Worm (Caenorhabditis elegans) whole organism, late embryonic: Measurements from ENCODE around the gene rps-25.

Experiments used
- ama-1 ChIP-seq: fragments of 150-350 bp; optimal IDR thresholded peaks from 2 replicates; lab custom pipeline; 2014
- dmd-4 ChIP-seq: sonication (generic microtip); optimal IDR thresholded peaks from 2 replicates; lab custom pipeline; 2016; ENCODE audit warnings: borderline replicate concordance, missing genetic modification characterization, missing compliant biosample characterization
- elt-2 ChIP-seq: sonication (generic microtip); optimal IDR thresholded peaks from 2 replicates; lab custom pipeline; 2016; ENCODE audit warnings: missing genetic modification reagents, missing genetic modification characterization, missing compliant biosample characterization
- hlh-13 ChIP-seq: fragments of 200-800 bp; sonication (Bioruptor generic); optimal IDR thresholded peaks from 2 replicates; lab custom pipeline; 2018; ENCODE audit warnings: mild to moderate bottlenecking, missing genetic modification characterization, missing compliant biosample characterization
- hlh-15 ChIP-seq: sonication (generic microtip); optimal IDR thresholded peaks from 2 replicates; lab custom pipeline; 2016; ENCODE audit warnings: missing genetic modification characterization, missing compliant biosample characterization
- hlh-30 ChIP-seq: sonication (generic microtip); optimal IDR thresholded peaks from 2 replicates; lab custom pipeline; 2017; ENCODE audit warnings: antibody characterized with exemption, missing genetic modification characterization, missing compliant biosample characterization; ENCODE audit not compliant: insufficient read depth
- nhr-11 ChIP-seq: fragments of 150-350 bp; optimal IDR thresholded peaks from 2 replicates; lab custom pipeline; 2014; ENCODE audit warnings: missing biosample characterization, missing genetic modification characterization
- pha-4 ChIP-seq: fragments of 150-350 bp; optimal IDR thresholded peaks from 2 replicates; lab custom pipeline; 2018; ENCODE audit warnings: missing biosample characterization, missing genetic modification reagents, missing genetic modification characterization
- sdc-2 ChIP-seq: sonication (generic microtip); optimal IDR thresholded peaks from 2 replicates; lab custom pipeline; 2016; ENCODE audit warnings: missing genotype, missing genetic modification characterization, missing compliant biosample characterization
- sox-2 ChIP-seq: fragments of 200-800 bp; sonication (Bioruptor generic); IDR thresholded peaks from 2 replicates; pipeline ENCODE4 v1.3.6; 2022; ENCODE audit warnings: missing genetic modification reagents, missing genetic modification characterization, missing compliant biosample characterization
- tbx-2 ChIP-seq: sonication (generic microtip); optimal IDR thresholded peaks from 2 replicates; lab custom pipeline; 2016; ENCODE audit warnings: missing genetic modification characterization, missing compliant biosample characterization
- unc-42 ChIP-seq: sonication (generic microtip); optimal IDR thresholded peaks from 2 replicates; lab custom pipeline; 2016; ENCODE audit warnings: missing genotype, missing genetic modification characterization, missing compliant biosample characterization
- unc-55 ChIP-seq: sonication (generic microtip); optimal IDR thresholded peaks from 2 replicates; lab custom pipeline; 2017; ENCODE audit warnings: missing biosample characterization, missing genetic modification reagents, missing genetic modification characterization

- TF ChIP-seq sox-2 (GFP tag; lab: Robert Waterston, UW): no peak
- no peak for TF ChIP-seq elt-2
- TF ChIP-seq sdc-2: no peak
- TF ChIP-seq dmd-4 (tag; lab: Kevin White, UChicago): no peak
- TF ChIP-seq hlh-13: no peak
- TF ChIP-seq tbx-2 (tag; lab: Kevin White, UChicago): no peak
- TF ChIP-seq pha-4 (tag; lab: Kevin White, UChicago): no peak
- TF ChIP-seq hlh-30: no peak
- TF ChIP-seq nhr-11 (tag; lab: Kevin White, UChicago): no peak
- no peak for TF ChIP-seq unc-42 (tag; lab: Kevin White, UChicago)
- TF ChIP-seq unc-55 (GFP tag; lab: Kevin White, UChicago): no peak
- TF ChIP-seq ama-1 (lab: Kevin White, UChicago): no peak
- no peak for TF ChIP-seq hlh-15 (tag; lab: Kevin White, UChicago)
These were observed 18.4 kb downstream of the rps-25 start for ce11 chrIV:5928957-5929356.
